Worm (Caenorhabditis elegans) whole organism, midembryonic: ENCODE data around the gene F14H12.7.
A peak's percentile ranks its signal among the peaks of the same experiment; 100 is the strongest.

Experiments used
- T22C8.4 ChIP-seq: fragments of 200-800 bp; sonication (Bioruptor generic); IDR thresholded peaks from 2 replicates; pipeline ENCODE4 v1.3.6; 2022; ENCODE audit warnings: missing genetic modification characterization, missing compliant biosample characterization
- cog-1 ChIP-seq: sonication (generic microtip); optimal IDR thresholded peaks from 2 replicates; lab custom pipeline; 2016; ENCODE audit warnings: missing genetic modification characterization, missing compliant biosample characterization
- flt-1 ChIP-seq: fragments of 200-800 bp; sonication (Bioruptor generic); IDR thresholded peaks from 2 replicates; pipeline ENCODE4 v1.3.6; 2022; ENCODE audit warnings: missing genetic modification characterization, missing compliant biosample characterization
- klf-2 ChIP-seq: fragments of 200-800 bp; sonication (Bioruptor generic); conservative IDR thresholded peaks from 2 replicates; pipeline ENCODE4 v1.3.6; 2022; ENCODE audit warnings: missing genetic modification reagents, missing genetic modification characterization, missing compliant biosample characterization
- med-1 ChIP-seq: sonication (generic microtip); optimal IDR thresholded peaks from 2 replicates; lab custom pipeline; 2017; ENCODE audit warnings: missing genetic modification characterization, mild to moderate bottlenecking, missing compliant biosample characterization, antibody characterized with exemption, missing genetic modification reagents; ENCODE audit not compliant: insufficient read depth
- ref-1 ChIP-seq: fragments of 200-800 bp; sonication (Bioruptor generic); conservative IDR thresholded peaks from 2 replicates; pipeline ENCODE4 v1.3.6; 2022; ENCODE audit warnings: missing genetic modification reagents, missing genetic modification characterization, missing compliant biosample characterization
- tab-1 ChIP-seq: fragments of 200-800 bp; sonication (Bioruptor generic); IDR thresholded peaks from 2 replicates; pipeline ENCODE4 v1.3.6; 2022; ENCODE audit warnings: missing genetic modification characterization, missing compliant biosample characterization
- ztf-23 ChIP-seq: fragments of 200-800 bp; sonication (Bioruptor generic); IDR thresholded peaks from 2 replicates; pipeline ENCODE4 v1.3.6; 2022; ENCODE audit warnings: missing genetic modification reagents, missing genetic modification characterization, missing compliant biosample characterization
- ztf-29 ChIP-seq: fragments of 200-800 bp; sonication (Bioruptor generic); IDR thresholded peaks from 2 replicates; pipeline ENCODE4 v1.3.6; 2022; ENCODE audit warnings: missing genetic modification reagents, missing genetic modification characterization, missing compliant biosample characterization

ce11 chrX:4395073-4395850 lies 32.8 kb upstream of the F14H12.7 start:
- TF ChIP-seq ztf-29 (no peak), klf-2 (GFP tag; lab: Robert Waterston, UW) (no peak), cog-1 (tag; lab: Kevin White, UChicago) (peak; percentile 54), T22C8.4 (GFP tag; lab: Robert Waterston, UW) (no peak), flt-1 (GFP tag; lab: Robert Waterston, UW) (no peak), ref-1 (GFP tag; lab: Robert Waterston, UW) (no peak), ztf-23 (peak; percentile 48; the same call in 1 of the 2 replicates), med-1 (GFP tag; lab: Kevin White, UChicago) (no peak), tab-1 (GFP tag; lab: Robert Waterston, UW) (no peak)
